Fruit fly (Drosophila melanogaster): ENCODE measurements around the gene jar.
A peak's percentile ranks its signal among the peaks of the same experiment; 100 is the strongest.

jar gene

dm6 chr3R:24303060-24303459 lies 32.0 kb upstream of the jar start:
- TF ChIP-seq CG14667 (GFP tag; IDR thresholded peaks at IDR 0.05) = no peak
- no peak for TF ChIP-seq CG2199 (GFP tag; IDR thresholded peaks at IDR 0.05)
- peak; percentile 23 for TF ChIP-seq CG30403 (GFP tag; optimal IDR thresholded peaks at IDR 0.05)
- peak; percentile 49; the same call in 1 of the 2 replicates for TF ChIP-seq CG14441 (GFP tag; IDR thresholded peaks at IDR 0.05)
- no peak for TF ChIP-seq TFAM (GFP tag; optimal IDR thresholded peaks at IDR 0.05)
- no peak for TF ChIP-seq da (GFP tag; optimal IDR thresholded peaks at IDR 0.05)
- TF ChIP-seq CG10209 (GFP tag; optimal IDR thresholded peaks at IDR 0.05) = no peak
- no peak for TF ChIP-seq CG12219 (GFP tag; optimal IDR thresholded peaks at IDR 0.05)
- no peak for TF ChIP-seq slp2 (GFP tag; optimal IDR thresholded peaks at IDR 0.05)
- TF ChIP-seq psq (GFP tag; optimal IDR thresholded peaks at IDR 0.05) = no peak
- no peak for TF ChIP-seq Nf-YA (GFP tag; IDR thresholded peaks at IDR 0.05)
- TF ChIP-seq Hand (GFP tag; optimal IDR thresholded peaks at IDR 0.05) = no peak
- TF ChIP-seq CG3847 (GFP tag; IDR thresholded peaks at IDR 0.05) = no peak
- no peak for TF ChIP-seq pan (optimal IDR thresholded peaks at IDR 0.05)
- peak in 1 of 2 experiments; percentile 54 for TF ChIP-seq pan (GFP tag; optimal IDR thresholded peaks at IDR 0.05 in 1 of 2, IDR thresholded peaks at IDR 0.05 in 1 of 2)
- TF ChIP-seq row (GFP tag; IDR thresholded peaks at IDR 0.05) = peak; percentile 56; the same call in 2 of the 3 replicates
- TF ChIP-seq Hr3 (GFP tag; optimal IDR thresholded peaks at IDR 0.05) = no peak
- TF ChIP-seq CG3281 (GFP tag; optimal IDR thresholded peaks at IDR 0.05) = no peak
- TF ChIP-seq Eip74EF (GFP tag; optimal IDR thresholded peaks at IDR 0.05) = no peak
- TF ChIP-seq MBD-R2 (GFP tag; IDR thresholded peaks at IDR 0.05) = no peak
- TF ChIP-seq CG7556 (GFP tag; optimal IDR thresholded peaks at IDR 0.05) = no peak
- TF ChIP-seq CG34376 (GFP tag; optimal IDR thresholded peaks at IDR 0.05) = no peak
- no peak for TF ChIP-seq H15 (GFP tag; IDR thresholded peaks at IDR 0.05)
- TF ChIP-seq tgo (GFP tag; IDR thresholded peaks at IDR 0.05) = peak; percentile 41; the same call in 1 of the 3 replicates
- TF ChIP-seq HLH3B (GFP tag; IDR thresholded peaks at IDR 0.05) = no peak
- TF ChIP-seq Dad (GFP tag; optimal IDR thresholded peaks at IDR 0.05) = no peak
- no peak for TF ChIP-seq Dref (GFP tag; IDR thresholded peaks at IDR 0.05)
- TF ChIP-seq vvl (GFP tag; IDR thresholded peaks at IDR 0.05) = peak; percentile 30; the same call in 1 of the 2 replicates
- TF ChIP-seq CG10147 (GFP tag; optimal IDR thresholded peaks at IDR 0.05) = no peak
- TF ChIP-seq Med (GFP tag) = peak; percentile 37
- TF ChIP-seq NFAT (GFP tag; IDR thresholded peaks at IDR 0.05) = no peak
- TF ChIP-seq Ptx1 (GFP tag; IDR thresholded peaks at IDR 0.05) = peak; percentile 36; the same call in 1 of the 2 replicates
- no peak for TF ChIP-seq her (GFP tag; optimal IDR thresholded peaks at IDR 0.05)
- no peak for TF ChIP-seq CG7963 (GFP tag; IDR thresholded peaks at IDR 0.05; ENCODE audit: partially characterized antibody)
- no peak for TF ChIP-seq CG6683 (GFP tag; optimal IDR thresholded peaks at IDR 0.05)
- TF ChIP-seq Hr51 (GFP tag; optimal IDR thresholded peaks at IDR 0.05) = no peak
- TF ChIP-seq CG2120 (GFP tag; optimal IDR thresholded peaks at IDR 0.05) = peak; percentile 30
- TF ChIP-seq grn (GFP tag; optimal IDR thresholded peaks at IDR 0.05) = no peak
- no peak for TF ChIP-seq hb (GFP tag; IDR thresholded peaks at IDR 0.05; ENCODE audit: partially characterized antibody)
- no peak for TF ChIP-seq Spps (tag; optimal IDR thresholded peaks at IDR 0.05)
- no peak for TF ChIP-seq hkb (optimal IDR thresholded peaks at IDR 0.05)
- TF ChIP-seq hkb (GFP tag; IDR thresholded peaks at IDR 0.05) = peak; percentile 52; the same call in 1 of the 2 replicates
- no peak for TF ChIP-seq Fer2 (tag; optimal IDR thresholded peaks at IDR 0.05)
- no peak for TF ChIP-seq CG8290 (GFP tag; optimal IDR thresholded peaks at IDR 0.05)
- no peak for TF ChIP-seq CG8290 (tag; optimal IDR thresholded peaks at IDR 0.05)
- TF ChIP-seq sens (GFP tag) = no peak
- TF ChIP-seq cwo (GFP tag; optimal IDR thresholded peaks at IDR 0.05) = no peak
- TF ChIP-seq Jarid2 (GFP tag; optimal IDR thresholded peaks at IDR 0.05) = no peak
- TF ChIP-seq CG4282 (GFP tag; optimal IDR thresholded peaks at IDR 0.05) = no peak
- no peak for TF ChIP-seq gsb-n (tag; optimal IDR thresholded peaks at IDR 0.05)
- TF ChIP-seq slou (GFP tag; optimal IDR thresholded peaks at IDR 0.05) = peak; percentile 9
- TF ChIP-seq fd102C (GFP tag; optimal IDR thresholded peaks at IDR 0.05) = no peak
- TF ChIP-seq Ada2b (GFP tag; IDR thresholded peaks at IDR 0.05) = peak; percentile 45

Data from whole organism, embryonic.